Fruit fly (Drosophila melanogaster) whole organism, wandering third instar larva: Measurements from ENCODE around the gene CG17834.
A peak's percentile ranks its signal among the peaks of the same experiment; 100 is the strongest.

Experiments used
- Abd-B ChIP-seq: fragments of >200 bp; optimal IDR thresholded peaks from 2 replicates; lab custom pipeline; 2017; ENCODE audit warnings: missing biosample characterization, missing genetic modification characterization
- CG32264 ChIP-seq: fragments of 200-800 bp; sonication (Bioruptor generic); optimal IDR thresholded peaks from 2 replicates; lab custom pipeline; 2016; ENCODE audit warnings: missing biosample characterization, missing genetic modification characterization
- CG9705 ChIP-seq: fragments of 200-800 bp; sonication (Bioruptor generic); optimal IDR thresholded peaks from 2 replicates; lab custom pipeline; 2018; ENCODE audit warnings: missing biosample characterization, mild to moderate bottlenecking, missing genetic modification characterization
- CrebA ChIP-seq: fragments of 200-800 bp; sonication (Bioruptor generic); optimal IDR thresholded peaks from 2 replicates; lab custom pipeline; 2016; ENCODE audit warnings: missing biosample characterization, mild to moderate bottlenecking, missing genetic modification characterization, borderline replicate concordance
- Dfd ChIP-seq: fragments of >200 bp; optimal IDR thresholded peaks from 2 replicates; lab custom pipeline; 2017; ENCODE audit warnings: missing biosample characterization, missing genetic modification characterization
- Dif ChIP-seq: fragments of 200-275, 200-300 bp; sonication (Bioruptor generic); optimal IDR thresholded peaks from 2 replicates; lab custom pipeline; 2018; ENCODE audit warnings: missing biosample characterization, missing genetic modification characterization; ENCODE audit not compliant: partially characterized antibody
- GATAd ChIP-seq: sonication (Bioruptor generic); optimal IDR thresholded peaks from 2 replicates; lab custom pipeline; 2016; ENCODE audit warnings: missing biosample characterization, missing genetic modification characterization
- HLH106 ChIP-seq: fragments of 200-800 bp; optimal IDR thresholded peaks from 3 replicates; lab custom pipeline; 2019; ENCODE audit warnings: missing biosample characterization, mild to moderate bottlenecking, missing genetic modification characterization, moderate library complexity
- Hnf4 ChIP-seq: fragments of 200-800 bp; sonication (Bioruptor generic); optimal IDR thresholded peaks from 2 replicates; lab custom pipeline; 2016; ENCODE audit warnings: missing biosample characterization, mild to moderate bottlenecking, missing genetic modification characterization
- Hr78 ChIP-seq: fragments of >200 bp; optimal IDR thresholded peaks from 2 replicates; lab custom pipeline; 2017; ENCODE audit warnings: missing biosample characterization, missing genetic modification characterization
- Hr83 ChIP-seq: fragments of 200-300 bp; sonication (Bioruptor generic); optimal IDR thresholded peaks from 2 replicates; lab custom pipeline; 2016; ENCODE audit warnings: missing biosample characterization, mild to moderate bottlenecking, missing genetic modification characterization, moderate library complexity; ENCODE audit not compliant: poor library complexity, severe bottlenecking
- Jra ChIP-seq: sonication (Bioruptor generic); optimal IDR thresholded peaks from 2 replicates; lab custom pipeline; 2016; ENCODE audit warnings: missing biosample characterization, missing genetic modification characterization
- Mio ChIP-seq: sonication (Bioruptor generic); optimal IDR thresholded peaks from 2 replicates; lab custom pipeline; 2016; ENCODE audit warnings: missing biosample characterization, missing genetic modification characterization
- Myc ChIP-seq: fragments of >200 bp; optimal IDR thresholded peaks from 2 replicates; lab custom pipeline; 2017
- OdsH ChIP-seq: fragments of 200-800 bp; sonication (Bioruptor generic); optimal IDR thresholded peaks from 2 replicates; lab custom pipeline; 2016; ENCODE audit warnings: missing biosample characterization, mild to moderate bottlenecking, missing genetic modification characterization
- Rel ChIP-seq, 2 experiments: fragments of 200-800 bp; sonication (Bioruptor generic) in 1 of 2; optimal IDR thresholded peaks; 2 replicates in 1 of 2; 3 replicates in 1 of 2; lab custom pipeline; 2016 to 2019; ENCODE audit warnings: mild to moderate bottlenecking in 2 of 2, missing biosample characterization in 2 of 2, missing genetic modification characterization in 2 of 2, moderate library complexity in 1 of 2
- Sp1 ChIP-seq: fragments of 200-800 bp; sonication (Bioruptor generic); optimal IDR thresholded peaks from 3 replicates; lab custom pipeline; 2019; ENCODE audit warnings: missing biosample characterization, mild to moderate bottlenecking, missing genetic modification characterization, moderate library complexity
- Vsx2 ChIP-seq: fragments of 200-300, 225-300 bp; sonication (Bioruptor generic); optimal IDR thresholded peaks from 2 replicates; lab custom pipeline; 2018; ENCODE audit warnings: missing biosample characterization, missing genetic modification characterization; ENCODE audit not compliant: partially characterized antibody
- br ChIP-seq: fragments of 200-800 bp; sonication (Bioruptor generic); optimal IDR thresholded peaks from 2 replicates; lab custom pipeline; 2016; ENCODE audit warnings: missing biosample characterization, missing genetic modification characterization
- brk ChIP-seq: fragments of 200-800 bp; sonication (Bioruptor generic); optimal IDR thresholded peaks from 2 replicates; lab custom pipeline; 2016; ENCODE audit warnings: missing biosample characterization, mild to moderate bottlenecking, missing genetic modification characterization
- dl ChIP-seq, 2 experiments: fragments of 175-275, 200-275 bp in 1 of 2; fragments of 200-275 bp in 1 of 2; sonication (Bioruptor generic); optimal IDR thresholded peaks; lab custom pipeline; 2018; ENCODE audit warnings: mild to moderate bottlenecking in 2 of 2, missing biosample characterization in 2 of 2, missing genetic modification characterization in 2 of 2, moderate library complexity in 2 of 2; ENCODE audit not compliant: partially characterized antibody in 2 of 2, insufficient read depth in 1 of 2
- dmrt93B ChIP-seq: fragments of 200-800 bp; sonication (Bioruptor generic); optimal IDR thresholded peaks from 2 replicates; lab custom pipeline; 2018; ENCODE audit warnings: missing biosample characterization, mild to moderate bottlenecking, missing genetic modification characterization
- dsf ChIP-seq: sonication (Bioruptor generic); optimal IDR thresholded peaks from 2 replicates; lab custom pipeline; 2016; ENCODE audit warnings: missing biosample characterization, missing genetic modification characterization, borderline replicate concordance
- ey ChIP-seq: fragments of 200-800 bp; sonication (Bioruptor generic); optimal IDR thresholded peaks from 2 replicates; lab custom pipeline; 2016; ENCODE audit warnings: missing biosample characterization, missing genetic modification characterization
- foxo ChIP-seq, 2 experiments: fragments of 200-800 bp; sonication (Bioruptor generic); optimal IDR thresholded peaks; 2 replicates in 1 of 2; 3 replicates in 1 of 2; lab custom pipeline; 2016 to 2017; ENCODE audit warnings: missing biosample characterization in 2 of 2, missing genetic modification characterization in 2 of 2
- fru ChIP-seq: fragments of 200-800 bp; sonication (Bioruptor generic); optimal IDR thresholded peaks from 3 replicates; lab custom pipeline; 2016; ENCODE audit warnings: missing biosample characterization, mild to moderate bottlenecking, missing genetic modification characterization
- h ChIP-seq: fragments of 200-800 bp; sonication (Bioruptor generic); optimal IDR thresholded peaks from 3 replicates; lab custom pipeline; 2016; ENCODE audit warnings: missing biosample characterization, mild to moderate bottlenecking, missing genetic modification characterization
- jim ChIP-seq: fragments of 175-275, 200-325 bp; sonication (Bioruptor generic); optimal IDR thresholded peaks from 2 replicates; lab custom pipeline; 2016; ENCODE audit warnings: missing biosample characterization, mild to moderate bottlenecking, missing genetic modification characterization
- lola ChIP-seq: fragments of >200 bp; optimal IDR thresholded peaks from 2 replicates; lab custom pipeline; 2017; ENCODE audit warnings: missing biosample characterization, missing genetic modification characterization
- pan ChIP-seq: fragments of >200 bp; optimal IDR thresholded peaks from 2 replicates; lab custom pipeline; 2017
- psq ChIP-seq: fragments of 200-800 bp; sonication (Bioruptor generic); optimal IDR thresholded peaks from 3 replicates; lab custom pipeline; 2017; ENCODE audit warnings: missing biosample characterization, mild to moderate bottlenecking, missing genetic modification characterization, moderate library complexity
- rgr ChIP-seq: fragments of 200-800 bp; sonication (Bioruptor generic); optimal IDR thresholded peaks from 3 replicates; lab custom pipeline; 2016; ENCODE audit warnings: missing biosample characterization, mild to moderate bottlenecking, missing genetic modification characterization
- sage ChIP-seq: fragments of 200-800 bp; sonication (Bioruptor generic); optimal IDR thresholded peaks from 2 replicates; lab custom pipeline; 2016; ENCODE audit warnings: missing biosample characterization, mild to moderate bottlenecking, missing genetic modification characterization
- sv ChIP-seq: fragments of 200-800 bp; sonication (Bioruptor generic); optimal IDR thresholded peaks from 3 replicates; lab custom pipeline; 2016; ENCODE audit warnings: missing biosample characterization, missing genetic modification characterization
- tai ChIP-seq: sonication (Bioruptor generic); optimal IDR thresholded peaks from 2 replicates; lab custom pipeline; 2016; ENCODE audit warnings: missing biosample characterization, missing genetic modification characterization
- usp ChIP-seq: fragments of >200 bp; optimal IDR thresholded peaks from 2 replicates; lab custom pipeline; 2017; ENCODE audit warnings: missing biosample characterization, missing genetic modification characterization
- woc ChIP-seq: sonication (Bioruptor generic); optimal IDR thresholded peaks from 2 replicates; lab custom pipeline; 2016; ENCODE audit warnings: missing biosample characterization, mild to moderate bottlenecking, missing genetic modification characterization

CG17834 gene

DNA sequence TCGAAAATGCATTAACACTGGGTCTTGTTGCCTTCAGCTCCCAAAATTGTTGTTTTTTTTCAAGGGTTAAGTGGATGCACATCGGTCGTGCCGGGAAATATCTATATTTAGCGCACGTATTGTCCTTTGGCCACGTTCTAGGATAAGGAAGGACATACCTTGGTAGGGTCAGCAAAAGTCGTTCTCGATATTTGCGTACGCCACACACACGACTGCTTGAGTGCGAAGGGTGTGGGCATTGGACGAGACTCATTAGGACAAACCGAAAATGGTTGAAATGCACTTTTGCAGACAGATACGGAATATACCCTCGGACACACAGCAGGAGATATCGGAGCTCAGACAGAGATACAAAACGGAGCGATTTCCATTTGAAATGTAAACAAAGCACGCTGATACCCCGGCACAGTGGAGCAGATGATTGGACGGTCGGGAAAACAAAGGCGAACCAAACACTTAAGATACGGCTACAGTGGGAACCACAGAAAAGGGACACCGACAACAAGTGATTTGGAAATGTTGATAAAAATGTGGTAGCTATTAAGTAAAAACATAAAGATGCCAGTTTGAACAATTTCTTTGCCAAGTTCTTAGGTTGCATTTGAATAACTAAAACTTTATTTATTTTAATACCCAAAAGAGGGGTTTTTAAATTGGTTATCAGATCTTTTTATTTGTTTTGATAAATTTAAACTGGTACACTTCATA, 16.6 kb downstream of the CG17834 start:
- TF ChIP-seq pan (no peak), Rel (GFP tag; optimal IDR thresholded peaks at IDR 0.05; lab: Kevin White, UChicago) (no peak), Rel (tag; optimal IDR thresholded peaks at IDR 0.05; lab: Kevin White, UChicago) (no peak), ey (GFP tag; lab: Kevin White, UChicago) (no peak), CG32264 (no peak), tai (GFP tag; lab: Kevin White, UChicago) (no peak), fru (no peak), Dfd (GFP tag; lab: Kevin White, UChicago) (no peak), br (GFP tag; lab: Kevin White, UChicago) (no peak), woc (GFP tag; lab: Kevin White, UChicago) (no peak), h (GFP tag; lab: Kevin White, UChicago) (no peak), dmrt93B (GFP tag; lab: Kevin White, UChicago) (no peak), jim (GFP tag; lab: Kevin White, UChicago) (no peak)

DNA sequence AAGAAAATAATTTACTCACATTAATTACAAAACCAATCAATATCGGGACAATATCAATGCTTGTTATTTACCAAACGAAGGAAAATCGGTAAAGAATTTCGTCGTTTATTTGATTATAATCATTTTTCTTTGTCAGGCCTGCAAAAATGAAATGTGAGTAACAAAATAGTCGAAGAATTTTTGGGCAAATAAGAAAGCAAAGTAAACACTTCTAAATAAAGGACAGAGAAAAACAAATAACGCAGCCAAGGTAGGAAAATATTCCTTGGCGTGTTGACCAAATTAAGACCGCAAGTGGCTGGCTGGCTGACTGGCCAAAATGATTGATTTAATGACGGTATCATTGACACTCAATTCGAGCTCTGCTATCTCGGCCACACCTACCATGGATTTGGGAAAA, 19.2 kb downstream of the CG17834 start:
- no peak for TF ChIP-seq Dif (GFP tag; lab: Kevin White, UChicago)
- TF ChIP-seq ey (GFP tag; lab: Kevin White, UChicago): no peak
- no peak for TF ChIP-seq HLH106 (tag; lab: Kevin White, UChicago)
- TF ChIP-seq sv (GFP tag; lab: Kevin White, UChicago): no peak
- TF ChIP-seq, all 38 proteins: peak for 0

dm6 chr2L:8552472-8552871, 23.5 kb downstream of the CG17834 start:
- TF ChIP-seq jim (GFP tag; lab: Kevin White, UChicago) (no peak), h (GFP tag; lab: Kevin White, UChicago) (peak; percentile 15), Sp1 (GFP tag; lab: Kevin White, UChicago) (no peak), Dif (GFP tag; lab: Kevin White, UChicago) (no peak), lola (GFP tag; lab: Kevin White, UChicago) (no peak), foxo (GFP tag; optimal IDR thresholded peaks at IDR 0.05; lab: Kevin White, UChicago) (peak in 1 of 2 experiments; percentile 17)
- TF ChIP-seq, all 38 proteins: peak for 2

- TF ChIP-seq GATAd (no peak), usp (GFP tag; lab: Kevin White, UChicago) (no peak), pan (no peak), dsf (GFP tag; lab: Kevin White, UChicago) (no peak), sage (no peak), Mio (GFP tag; lab: Kevin White, UChicago) (no peak), CG9705 (no peak), psq (peak; percentile 51), ey (GFP tag; lab: Kevin White, UChicago) (peak; percentile 45), dmrt93B (GFP tag; lab: Kevin White, UChicago) (no peak), br (GFP tag; lab: Kevin White, UChicago) (peak; percentile 36), Sp1 (GFP tag; lab: Kevin White, UChicago) (peak; percentile 8), h (GFP tag; lab: Kevin White, UChicago) (peak; percentile 45), Dif (GFP tag; lab: Kevin White, UChicago) (no peak), Hr83 (GFP tag; lab: Kevin White, UChicago) (no peak), Hr78 (GFP tag; lab: Kevin White, UChicago) (no peak), Abd-B (no peak), woc (GFP tag; lab: Kevin White, UChicago) (no peak), brk (GFP tag; lab: Kevin White, UChicago) (no peak), jim (GFP tag; lab: Kevin White, UChicago) (no peak), Dfd (GFP tag; lab: Kevin White, UChicago) (no peak), rgr (GFP tag; lab: Kevin White, UChicago) (peak; percentile 59), fru (peak; percentile 70), Jra (GFP tag; lab: Kevin White, UChicago) (no peak), tai (GFP tag; lab: Kevin White, UChicago) (no peak), Hnf4 (GFP tag; lab: Kevin White, UChicago) (peak; percentile 17), CrebA (GFP tag; lab: Kevin White, UChicago) (no peak), OdsH (GFP tag; lab: Kevin White, UChicago) (no peak), dl (GFP tag; optimal IDR thresholded peaks at IDR 0.05; lab: Kevin White, UChicago; ENCODE audit: insufficient read depth in 1 of 2, partially characterized antibody in 2 of 2) (no peak), Vsx2 (GFP tag; lab: Kevin White, UChicago) (no peak), Myc (lab: Kevin White, UChicago) (no peak), Rel (GFP tag; optimal IDR thresholded peaks at IDR 0.05; lab: Kevin White, UChicago) (no peak), Rel (tag; optimal IDR thresholded peaks at IDR 0.05; lab: Kevin White, UChicago) (no peak), foxo (GFP tag; optimal IDR thresholded peaks at IDR 0.05; lab: Kevin White, UChicago) (peak in 1 of 2 experiments; percentile 27), HLH106 (tag; lab: Kevin White, UChicago) (peak; percentile 28), CG32264 (no peak), sv (GFP tag; lab: Kevin White, UChicago) (no peak), lola (GFP tag; lab: Kevin White, UChicago) (no peak)
These were observed 25.1 kb downstream of the CG17834 start for dm6 chr2L:8553789-8554626.
